Fruit fly (Drosophila melanogaster): ENCODE data around the gene CG13004.

Gene CG13004

DNA sequence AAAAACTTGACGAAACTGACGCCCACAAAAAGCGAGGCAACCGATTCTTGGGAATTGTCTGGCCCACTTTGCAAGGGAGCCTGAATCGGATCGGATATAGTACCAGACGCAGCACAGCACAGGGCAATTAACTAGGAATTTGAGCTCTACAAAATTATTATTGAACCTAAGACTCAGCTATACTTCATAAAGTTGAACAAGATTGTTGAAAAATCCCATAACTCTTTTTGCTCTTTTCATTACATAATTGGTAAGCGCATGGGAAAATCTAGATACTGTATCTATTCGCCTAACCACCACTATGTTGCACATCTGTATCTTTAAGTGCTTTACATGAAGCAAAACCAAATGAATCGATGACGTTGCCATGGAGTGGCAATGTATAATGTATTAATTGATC lies 2.2 kb downstream of the CG13004 start (continued):
- TF ChIP-seq Drgx (GFP tag; IDR thresholded peaks at IDR 0.05) (peak; percentile 86), Dll (GFP tag; IDR thresholded peaks at IDR 0.05; ENCODE audit: partially characterized antibody) (no peak), CG17612 (GFP tag; IDR thresholded peaks at IDR 0.05) (0 out of 2 replicates have a peak, but pooled peaks have one; percentile 35), CG1024 (GFP tag; IDR thresholded peaks at IDR 0.05) (peak; percentile 61), CG7786 (GFP tag; optimal IDR thresholded peaks at IDR 0.05) (peak; percentile 53), Trl (optimal IDR thresholded peaks at IDR 0.05) (no peak), Trl (GFP tag; optimal IDR thresholded peaks at IDR 0.05) (peak; percentile 65), TFAM (GFP tag; optimal IDR thresholded peaks at IDR 0.05) (no peak), CG3726 (GFP tag; IDR thresholded peaks at IDR 0.05) (no peak), Dref (GFP tag; IDR thresholded peaks at IDR 0.05) (no peak), E2f1 (GFP tag; IDR thresholded peaks at IDR 0.05) (peak; percentile 64; the same call in 1 of the 2 replicates), CG4424 (GFP tag; optimal IDR thresholded peaks at IDR 0.05) (peak; percentile 79), kni (GFP tag; optimal IDR thresholded peaks at IDR 0.05) (no peak), CG6689 (GFP tag; IDR thresholded peaks at IDR 0.05) (peak; percentile 79), CG11093 (GFP tag; IDR thresholded peaks at IDR 0.05) (0 out of 3 replicates have a peak, but pooled peaks have one; percentile 15), gcm2 (GFP tag; optimal IDR thresholded peaks at IDR 0.05) (peak; percentile 31), CG3995 (GFP tag; optimal IDR thresholded peaks at IDR 0.05) (no peak), BtbVII (GFP tag; optimal IDR thresholded peaks at IDR 0.05) (no peak), otp (GFP tag; IDR thresholded peaks at IDR 0.05) (peak; percentile 80; the same call in 2 of the 3 replicates), NFAT (GFP tag; IDR thresholded peaks at IDR 0.05) (0 out of 2 replicates have a peak, but pooled peaks have one; percentile 15), knrl (GFP tag; IDR thresholded peaks at IDR 0.05; ENCODE audit: partially characterized antibody) (no peak), mam (GFP tag; optimal IDR thresholded peaks at IDR 0.05) (peak; percentile 71), CG10979 (tag; optimal IDR thresholded peaks at IDR 0.05) (peak; percentile 84), pita (GFP tag; optimal IDR thresholded peaks at IDR 0.05) (no peak), CG8388 (GFP tag; optimal IDR thresholded peaks at IDR 0.05) (peak; percentile 81), CG7372 (GFP tag; IDR thresholded peaks at IDR 0.05) (0 out of 2 replicates have a peak, but pooled peaks have one; percentile 24), Atf6 (GFP tag; IDR thresholded peaks at IDR 0.05) (0 out of 2 replicates have a peak, but pooled peaks have one; percentile 24), amos (GFP tag; IDR thresholded peaks at IDR 0.05; ENCODE audit: partially characterized antibody) (no peak), nmo (GFP tag; optimal IDR thresholded peaks at IDR 0.05) (peak; percentile 91), pros (GFP tag; optimal IDR thresholded peaks at IDR 0.05) (no peak), CG6175 (GFP tag; IDR thresholded peaks at IDR 0.05) (no peak), Gsc (GFP tag; IDR thresholded peaks at IDR 0.05) (peak; percentile 36; the same call in 1 of the 2 replicates), slp2 (GFP tag; optimal IDR thresholded peaks at IDR 0.05) (peak; percentile 75), CG12299 (tag; optimal IDR thresholded peaks at IDR 0.05) (peak; percentile 36), Hr39 (optimal IDR thresholded peaks at IDR 0.05) (no peak), CG10462 (GFP tag; optimal IDR thresholded peaks at IDR 0.05) (peak; percentile 44), Atf-2 (GFP tag; optimal IDR thresholded peaks at IDR 0.05) (peak; percentile 64), Eip74EF (GFP tag; optimal IDR thresholded peaks at IDR 0.05) (peak in 1 of 2 experiments; percentile 82), CG5953 (GFP tag; IDR thresholded peaks at IDR 0.05) (peak; percentile 77), CG12391 (tag; optimal IDR thresholded peaks at IDR 0.05) (peak; percentile 76), CG33213 (GFP tag; optimal IDR thresholded peaks at IDR 0.05) (peak; percentile 62), C15 (GFP tag; IDR thresholded peaks at IDR 0.05) (no peak), ro (GFP tag; IDR thresholded peaks at IDR 0.05) (no peak), al (GFP tag; IDR thresholded peaks at IDR 0.05) (0 out of 2 replicates have a peak, but pooled peaks have one; percentile 32), pho (GFP tag; optimal IDR thresholded peaks at IDR 0.05) (no peak), CG4360 (GFP tag; IDR thresholded peaks at IDR 0.05) (peak; percentile 37; the same call in 1 of the 2 replicates), CG11504 (tag; optimal IDR thresholded peaks at IDR 0.05) (peak; percentile 87), sc (optimal IDR thresholded peaks at IDR 0.05) (no peak), sc (GFP tag; optimal IDR thresholded peaks at IDR 0.05) (peak; percentile 68), Adf1 (GFP tag; IDR thresholded peaks at IDR 0.05) (no peak), org-1 (GFP tag; optimal IDR thresholded peaks at IDR 0.05) (peak; percentile 66), Fer1 (GFP tag; optimal IDR thresholded peaks at IDR 0.05) (peak; percentile 57)

Data from whole organism, embryonic.